Worm (Caenorhabditis elegans): ENCODE results near the gene F52G3.5.

- no peak for TF ChIP-seq nhr-237 (tag; optimal IDR thresholded peaks at IDR 0.05)
- TF ChIP-seq lsy-2 (tag; optimal IDR thresholded peaks at IDR 0.05): no peak
- TF ChIP-seq unc-62 (GFP tag; optimal IDR thresholded peaks at IDR 0.05): no peak
- TF ChIP-seq nhr-76 (tag; optimal IDR thresholded peaks at IDR 0.05): no peak
- TF ChIP-seq drap-1 (GFP tag; optimal IDR thresholded peaks at IDR 0.05): no peak
- TF ChIP-seq cnd-1 (tag; optimal IDR thresholded peaks at IDR 0.05): no peak
- no peak for TF ChIP-seq ztf-11 (tag; optimal IDR thresholded peaks at IDR 0.05)
- no peak for TF ChIP-seq snpc-4 (tag; optimal IDR thresholded peaks at IDR 0.05)
- TF ChIP-seq pha-4 (tag; optimal IDR thresholded peaks at IDR 0.05): no peak
- TF ChIP-seq elt-3 (tag; optimal IDR thresholded peaks at IDR 0.05): no peak
- TF ChIP-seq nhr-2 (tag; optimal IDR thresholded peaks at IDR 0.05): no peak
- no peak for TF ChIP-seq nhr-12 (tag; optimal IDR thresholded peaks at IDR 0.05)
- TF ChIP-seq ceh-39 (tag; optimal IDR thresholded peaks at IDR 0.05): no peak
- TF ChIP-seq blmp-1 (tag; optimal IDR thresholded peaks at IDR 0.05): no peak
Measured at ce11 chrX:17020858-17021257, 44.9 kb upstream of the F52G3.5 start, which contains the start of gene F35B3.4.
